Worm (Caenorhabditis elegans) whole organism, midembryonic: ENCODE results near the gene abu-13.

Source experiments
- T22C8.4 ChIP-seq: fragments of 200-800 bp; sonication (Bioruptor generic); IDR thresholded peaks from 2 replicates; pipeline ENCODE4 v1.3.6; 2022; ENCODE audit warnings: missing genetic modification characterization, missing compliant biosample characterization
- cog-1 ChIP-seq: sonication (generic microtip); optimal IDR thresholded peaks from 2 replicates; lab custom pipeline; 2016; ENCODE audit warnings: missing genetic modification characterization, missing compliant biosample characterization
- flt-1 ChIP-seq: fragments of 200-800 bp; sonication (Bioruptor generic); IDR thresholded peaks from 2 replicates; pipeline ENCODE4 v1.3.6; 2022; ENCODE audit warnings: missing genetic modification characterization, missing compliant biosample characterization
- klf-2 ChIP-seq: fragments of 200-800 bp; sonication (Bioruptor generic); conservative IDR thresholded peaks from 2 replicates; pipeline ENCODE4 v1.3.6; 2022; ENCODE audit warnings: missing genetic modification reagents, missing genetic modification characterization, missing compliant biosample characterization
- med-1 ChIP-seq: sonication (generic microtip); optimal IDR thresholded peaks from 2 replicates; lab custom pipeline; 2017; ENCODE audit warnings: missing genetic modification characterization, mild to moderate bottlenecking, missing compliant biosample characterization, antibody characterized with exemption, missing genetic modification reagents; ENCODE audit not compliant: insufficient read depth
- tab-1 ChIP-seq: fragments of 200-800 bp; sonication (Bioruptor generic); IDR thresholded peaks from 2 replicates; pipeline ENCODE4 v1.3.6; 2022; ENCODE audit warnings: missing genetic modification characterization, missing compliant biosample characterization
- ztf-29 ChIP-seq: fragments of 200-800 bp; sonication (Bioruptor generic); IDR thresholded peaks from 2 replicates; pipeline ENCODE4 v1.3.6; 2022; ENCODE audit warnings: missing genetic modification reagents, missing genetic modification characterization, missing compliant biosample characterization

ce11 chrIII:6945747-6946146 lies at the start of gene abu-13:
- no peak for TF ChIP-seq cog-1 (tag; lab: Kevin White, UChicago)
- no peak for TF ChIP-seq T22C8.4 (GFP tag; lab: Robert Waterston, UW)
- TF ChIP-seq flt-1 (GFP tag; lab: Robert Waterston, UW) = no peak
- no peak for TF ChIP-seq med-1 (GFP tag; lab: Kevin White, UChicago)
- TF ChIP-seq ztf-29 (GFP tag; lab: Robert Waterston, UW) = no peak
- no peak for TF ChIP-seq tab-1 (GFP tag; lab: Robert Waterston, UW)
- no peak for TF ChIP-seq klf-2 (GFP tag; lab: Robert Waterston, UW)
